Worm (Caenorhabditis elegans) whole organism, L4/young adult: ENCODE measurements around the gene C43F9.11.

Source experiments
- W03F9.2 ChIP-seq: fragments of 150-350 bp; optimal IDR thresholded peaks from 2 replicates; lab custom pipeline; 2014; ENCODE audit warnings: missing biosample characterization, missing genetic modification characterization
- dao-5 ChIP-seq: sonication (generic microtip); optimal IDR thresholded peaks from 2 replicates; lab custom pipeline; 2016; ENCODE audit warnings: missing genotype, missing genetic modification characterization, moderate library complexity, missing compliant biosample characterization
- him-1 ChIP-seq: sonication (generic microtip); optimal IDR thresholded peaks from 2 replicates; lab custom pipeline; 2016; ENCODE audit warnings: missing genotype, missing genetic modification reagents, missing genetic modification characterization, missing compliant biosample characterization

Gene C43F9.11

ce11 chrIV:10578367-10578766, 18.2 kb upstream of the C43F9.11 start, which contains the start of gene lgc-43:
Gene lgc-43, plus strand, starts transcription at chrIV:10578667.
- TF ChIP-seq W03F9.2 (no peak), dao-5 (no peak), him-1 (no peak)

- TF ChIP-seq W03F9.2 (no peak), dao-5 (no peak), him-1 (no peak)
Observed at ce11 chrIV:10584237-10584636, 12.4 kb upstream of the C43F9.11 start, which contains the start of gene oac-8. Gene oac-8, plus strand, starts transcription at chrIV:10584537.

ce11 chrIV:10589072-10589471, 7.5 kb upstream of the C43F9.11 start, which contains the start of gene C43F9.4:
Gene C43F9.4, minus strand, starts transcription at chrIV:10589172.
- TF ChIP-seq dao-5: no peak
- no peak for TF ChIP-seq him-1
- TF ChIP-seq W03F9.2: no peak

ce11 chrIV:10590649-10591048, 6.0 kb upstream of the C43F9.11 start, which contains the start of the genes C43F9.5 and nkb-2:
Gene C43F9.5, minus strand, starts transcription at chrIV:10590749.
Gene nkb-2, plus strand, starts transcription at chrIV:10590925.
- TF ChIP-seq W03F9.2: no peak
- TF ChIP-seq dao-5: no peak
- TF ChIP-seq him-1: no peak

- TF ChIP-seq him-1 (no peak), W03F9.2 (no peak), dao-5 (no peak)
Observed at ce11 chrIV:10593570-10593969, 3.0 kb upstream of the C43F9.11 start, which contains the start of gene C43F9.7. Gene C43F9.7, minus strand, starts transcription at chrIV:10593670.

ce11 chrIV:10599983-10600382, 3.4 kb downstream of the C43F9.11 start, which contains the start of gene R09H10.1:
Gene R09H10.1, plus strand, starts transcription at chrIV:10600283.
- no peak for TF ChIP-seq dao-5
- no peak for TF ChIP-seq W03F9.2
- TF ChIP-seq him-1: no peak

- TF ChIP-seq him-1 (no peak), dao-5 (no peak), W03F9.2 (no peak)
Observed at ce11 chrIV:10602644-10603043, 6.0 kb downstream of the C43F9.11 start, which contains the start of gene R09H10.2. Gene R09H10.2, plus strand, starts transcription at chrIV:10602944.

- no peak for TF ChIP-seq dao-5
- TF ChIP-seq him-1: no peak
- TF ChIP-seq W03F9.2: no peak
Observed at ce11 chrIV:10606575-10607080, 10.0 kb downstream of the C43F9.11 start, which contains the start of gene R09H10.3. Gene R09H10.3, plus strand, starts transcription at chrIV:10607030.

- TF ChIP-seq dao-5 (no peak), W03F9.2 (no peak), him-1 (no peak)
Observed at ce11 chrIV:10608275-10608674, 11.7 kb downstream of the C43F9.11 start, which contains the start of gene R09H10.6. Gene R09H10.6, plus strand, starts transcription at chrIV:10608575.

- TF ChIP-seq W03F9.2 (no peak), him-1 (no peak), dao-5 (no peak)
Observed at ce11 chrIV:10609920-10610319, 13.3 kb downstream of the C43F9.11 start.

ce11 chrIV:10612281-10612680, 15.7 kb downstream of the C43F9.11 start:
- TF ChIP-seq W03F9.2: no peak
- TF ChIP-seq dao-5: no peak

- TF ChIP-seq dao-5 (no peak), him-1 (no peak), W03F9.2 (no peak)
Observed at ce11 chrIV:10614918-10615477, 18.4 kb downstream of the C43F9.11 start, which contains the start of gene ptr-14. Gene ptr-14, plus strand, starts transcription at chrIV:10615427.

- TF ChIP-seq him-1 (no peak), W03F9.2 (no peak), dao-5 (no peak)
Observed at ce11 chrIV:10616366-10616765, 19.8 kb downstream of the C43F9.11 start.

ce11 chrIV:10617099-10617498, 20.5 kb downstream of the C43F9.11 start:
- TF ChIP-seq him-1 (no peak), W03F9.2 (no peak), dao-5 (no peak)

- TF ChIP-seq W03F9.2 (no peak), him-1 (no peak), dao-5 (no peak)
Observed at ce11 chrIV:10620811-10621210, 24.2 kb downstream of the C43F9.11 start, which contains the start of gene R09H10.7. Gene R09H10.7, plus strand, starts transcription at chrIV:10621111.

ce11 chrIV:10628724-10629123, 32.1 kb downstream of the C43F9.11 start, which contains the start of gene R09H10.5:
Gene R09H10.5, minus strand, starts transcription at chrIV:10628829.
- no peak for TF ChIP-seq him-1
- TF ChIP-seq dao-5: no peak
- no peak for TF ChIP-seq W03F9.2
